Fruit fly (Drosophila melanogaster) Kc167 (cell line): ENCODE results near the gene Sfp24Bd.

Experiments
- Myc ChIP-seq: fragments of >200 bp; optimal IDR thresholded peaks from 2 replicates; lab custom pipeline; 2017; ENCODE audit warnings: missing external identifiers
- Sin3A ChIP-seq: fragments of >200 bp; optimal IDR thresholded peaks from 2 replicates; lab custom pipeline; 2018; ENCODE audit warnings: missing external identifiers
- h ChIP-seq: fragments of >200 bp; optimal IDR thresholded peaks from 3 replicates; lab custom pipeline; 2018; ENCODE audit warnings: missing external identifiers
- insv ChIP-seq: fragments of >200 bp; optimal IDR thresholded peaks from 3 replicates; lab custom pipeline; 2018; ENCODE audit warnings: missing external identifiers
- psq ChIP-seq: fragments of >200 bp; optimal IDR thresholded peaks from 2 replicates; lab custom pipeline; 2017; ENCODE audit warnings: missing external identifiers
- ttk ChIP-seq: sonication (Bioruptor generic); optimal IDR thresholded peaks from 2 replicates; lab custom pipeline; 2017; ENCODE audit warnings: missing external identifiers

Sfp24Bd gene

DNA sequence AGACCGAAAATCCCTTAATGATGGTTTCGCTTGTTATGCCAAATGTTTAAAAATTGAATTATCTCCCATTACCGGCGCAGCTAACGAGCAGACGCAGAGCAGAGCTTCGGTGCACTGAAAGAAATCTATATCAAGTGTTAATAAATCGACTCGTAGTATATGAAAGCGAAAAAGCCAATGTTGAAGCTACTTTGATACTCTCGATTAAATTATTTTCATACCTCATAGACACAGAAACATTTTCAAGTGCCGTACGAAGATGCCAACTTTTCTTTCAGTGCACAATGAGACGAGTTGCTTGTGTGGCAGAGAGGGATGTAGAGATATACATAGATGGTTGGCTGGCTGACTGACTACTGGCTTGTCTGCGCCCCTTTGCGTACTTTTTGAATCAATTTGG is 6.8 kb upstream of the Sfp24Bd start:
- TF ChIP-seq ttk (lab: Kevin White, UChicago) (no peak), h (lab: Kevin White, UChicago) (no peak), Myc (lab: Kevin White, UChicago) (no peak), insv (no peak), Sin3A (no peak), psq (lab: Kevin White, UChicago) (no peak)

DNA sequence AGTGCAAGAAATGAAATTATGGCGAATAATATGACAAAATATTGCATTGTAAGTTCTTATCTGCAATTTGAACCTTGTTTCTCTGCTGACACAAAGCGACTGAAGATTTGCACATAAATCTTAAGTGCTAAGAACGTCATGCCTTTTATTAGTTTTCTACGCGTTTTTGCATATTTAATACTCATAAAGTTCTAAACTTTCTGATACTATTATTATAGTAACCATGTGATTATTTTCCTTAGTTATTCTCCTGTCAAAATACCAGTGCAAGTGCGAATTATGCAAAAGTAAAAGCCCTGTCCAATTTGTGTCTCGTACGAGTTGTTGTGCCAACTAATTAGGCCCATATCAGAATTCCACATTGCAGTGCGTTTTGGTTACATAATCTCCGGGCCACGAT is 1.5 kb upstream of the Sfp24Bd start, which contains the start of gene Sfp24Bc:
TSS of gene Sfp24Bc (minus strand) at position 101 of the 400 bp plus-strand sequence.
- TF ChIP-seq Myc (lab: Kevin White, UChicago) (no peak), insv (no peak), h (lab: Kevin White, UChicago) (no peak), psq (lab: Kevin White, UChicago) (no peak), Sin3A (no peak)

DNA sequence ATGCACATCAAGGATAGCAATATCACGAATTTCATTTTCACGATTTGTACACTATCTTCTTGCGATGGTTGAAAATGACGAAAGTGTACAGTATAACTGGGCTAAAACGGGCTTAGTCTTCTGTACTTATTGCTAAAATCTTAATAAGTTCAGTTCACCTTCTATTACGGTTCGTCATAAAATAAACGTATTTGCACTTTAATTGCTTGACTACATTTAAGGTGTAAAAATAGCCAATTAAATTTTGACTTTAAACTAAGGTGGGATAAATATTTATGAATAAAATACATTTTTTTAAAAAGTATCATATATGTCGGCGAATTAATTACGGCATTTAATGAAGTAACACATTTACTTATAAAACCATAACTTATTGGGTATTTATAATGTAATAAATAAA is 741 bp upstream of the Sfp24Bd start, which contains the start of gene Sfp24Bb:
TSS of gene Sfp24Bb (minus strand) at position 101 of the 400 bp plus-strand sequence.
- TF ChIP-seq Sin3A: no peak
- no peak for TF ChIP-seq psq (lab: Kevin White, UChicago)
- TF ChIP-seq Myc (lab: Kevin White, UChicago): no peak
- TF ChIP-seq h (lab: Kevin White, UChicago): no peak
- TF ChIP-seq ttk (lab: Kevin White, UChicago): no peak

DNA sequence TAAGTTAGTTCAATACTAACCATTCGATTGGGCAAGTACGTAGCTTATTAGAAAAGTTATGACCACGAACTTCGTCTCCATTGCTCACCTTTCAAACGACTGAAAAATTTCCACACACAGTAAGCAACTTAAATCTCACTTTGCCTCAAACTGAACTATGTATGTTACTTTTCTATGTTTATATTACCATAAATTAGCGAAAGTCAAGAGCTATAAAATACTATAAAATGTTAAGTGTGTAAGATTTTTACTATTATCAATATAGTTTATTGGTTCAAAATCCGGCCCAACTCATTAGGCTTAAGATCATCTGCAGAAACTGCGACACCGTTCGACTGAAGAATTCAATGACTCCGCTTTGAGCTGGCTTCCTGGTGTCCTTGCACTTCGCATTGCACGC is 483 bp downstream of the Sfp24Bd start, which contains the start of gene Sfp24Ba:
TSS of gene Sfp24Ba (minus strand) at position 101 of the 400 bp plus-strand sequence.
- no peak for TF ChIP-seq Myc (lab: Kevin White, UChicago)
- TF ChIP-seq Sin3A: no peak
- no peak for TF ChIP-seq h (lab: Kevin White, UChicago)
- no peak for TF ChIP-seq ttk (lab: Kevin White, UChicago)
- no peak for TF ChIP-seq insv
- TF ChIP-seq psq (lab: Kevin White, UChicago): no peak

DNA sequence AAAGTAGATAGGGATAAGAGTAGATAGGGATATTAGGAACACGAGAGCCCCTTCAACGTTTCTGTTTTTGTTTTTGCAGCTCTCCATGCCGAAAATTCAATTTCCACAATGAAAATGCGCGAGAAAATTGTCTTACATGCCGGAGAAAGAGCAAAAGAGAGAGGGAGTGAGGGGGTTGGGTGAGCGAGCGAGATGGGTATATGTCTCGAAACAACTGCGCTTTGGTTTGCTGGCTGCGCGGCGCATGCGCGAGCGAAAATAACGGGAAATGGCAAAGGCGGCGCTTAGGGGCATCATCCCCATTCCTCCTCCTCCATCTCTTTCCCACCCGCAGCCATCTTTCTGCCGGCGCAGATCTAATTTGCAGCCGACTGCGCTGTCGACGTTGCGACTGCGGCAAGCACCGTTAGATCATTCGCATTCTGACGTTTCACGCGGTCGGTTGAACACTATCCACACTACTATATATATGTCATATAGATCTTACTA is 6.6 kb downstream of the Sfp24Bd start, which contains the start of gene Drgx:
TSS of gene Drgx (plus strand) at position 439 of the 489 bp plus-strand sequence.
- TF ChIP-seq ttk (lab: Kevin White, UChicago): no peak
- TF ChIP-seq h (lab: Kevin White, UChicago): no peak
- TF ChIP-seq insv: no peak
- TF ChIP-seq Sin3A: no peak
- TF ChIP-seq psq (lab: Kevin White, UChicago): no peak
- TF ChIP-seq Myc (lab: Kevin White, UChicago): no peak

DNA sequence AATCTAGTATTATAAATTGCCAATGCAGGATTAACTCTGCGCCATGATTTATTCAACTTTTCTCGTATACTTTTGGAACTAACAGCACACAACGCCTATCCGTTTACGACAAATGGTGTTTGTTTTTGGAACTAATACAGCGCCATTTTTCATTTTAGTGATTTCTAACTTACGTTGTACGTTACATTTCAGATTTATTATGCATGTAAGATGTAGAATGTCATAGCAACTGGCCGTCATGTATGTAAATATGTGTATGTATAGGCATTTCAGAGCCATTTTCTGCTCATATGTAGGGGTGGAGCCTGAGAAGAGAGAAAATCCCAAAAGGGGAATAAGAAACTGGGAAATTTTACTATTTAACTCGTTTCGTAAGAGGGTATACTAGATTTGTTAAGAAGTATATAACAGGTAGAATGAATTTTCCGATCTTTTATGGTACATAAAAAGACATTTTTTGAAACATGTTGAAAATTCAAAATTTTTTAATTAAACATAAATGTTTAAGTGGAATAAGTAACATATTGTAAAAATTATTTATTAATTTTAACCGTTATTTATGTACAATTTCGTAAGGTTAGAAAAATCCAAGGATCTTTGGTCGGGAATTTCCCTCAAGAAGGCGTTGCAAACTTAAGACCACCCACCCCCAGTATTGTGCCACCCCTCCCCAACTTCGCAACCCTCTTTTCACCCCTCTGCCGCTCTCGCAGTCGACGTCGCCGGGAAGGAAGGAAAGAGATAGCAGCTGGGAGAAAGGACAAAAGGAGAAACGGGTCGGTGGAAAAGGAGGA is 11.4 kb downstream of the Sfp24Bd start:
- TF ChIP-seq psq (lab: Kevin White, UChicago) (no peak), ttk (lab: Kevin White, UChicago) (no peak), Sin3A (no peak), h (lab: Kevin White, UChicago) (no peak), Myc (lab: Kevin White, UChicago) (no peak), insv (no peak)

DNA sequence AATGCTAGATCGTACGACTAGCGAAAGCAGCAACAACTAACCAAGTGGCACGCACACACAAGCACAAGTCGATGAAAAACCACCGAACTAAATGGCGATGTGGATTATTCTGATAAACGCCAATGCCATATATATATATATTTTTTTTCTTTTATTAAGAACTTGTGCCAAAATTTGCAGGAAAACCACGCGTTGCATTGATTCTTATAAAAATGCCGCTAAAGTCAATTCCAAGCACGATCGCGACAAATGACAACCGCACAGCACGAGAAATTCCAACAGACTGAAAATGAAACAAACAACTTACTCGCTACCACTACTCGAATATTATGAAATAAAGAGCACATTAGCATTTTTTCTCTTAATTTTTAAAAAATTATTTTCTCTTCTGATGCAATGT is 12.3 kb downstream of the Sfp24Bd start, which contains the start of gene for:
TSS of gene for (minus strand) at position 287 of the 400 bp plus-strand sequence.
- TF ChIP-seq psq (lab: Kevin White, UChicago) (no peak), h (lab: Kevin White, UChicago) (no peak), insv (no peak)

DNA sequence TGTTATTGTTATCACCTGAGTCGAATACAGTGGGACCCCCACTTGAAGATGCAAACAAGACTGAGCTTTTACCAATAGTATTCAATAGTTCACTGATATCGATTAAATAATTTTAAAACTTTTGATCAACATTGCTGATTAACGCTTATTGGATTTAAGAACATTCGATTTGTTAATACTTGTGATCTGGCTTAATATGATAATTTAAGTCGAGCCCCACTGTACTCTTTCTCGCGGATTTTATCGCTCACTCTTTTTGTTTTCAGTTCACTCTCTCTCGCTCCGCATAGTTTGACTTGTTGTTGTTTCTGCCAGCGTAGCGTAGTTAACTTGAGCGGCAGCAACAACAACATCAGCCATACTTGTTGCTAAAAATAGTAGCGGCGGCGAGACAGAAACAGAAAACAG is 13.2 kb downstream of the Sfp24Bd start:
- no peak for TF ChIP-seq insv
- TF ChIP-seq h (lab: Kevin White, UChicago): no peak
- TF ChIP-seq psq (lab: Kevin White, UChicago): no peak
- TF ChIP-seq Sin3A: no peak
- TF ChIP-seq ttk (lab: Kevin White, UChicago): no peak
- TF ChIP-seq Myc (lab: Kevin White, UChicago): no peak

DNA sequence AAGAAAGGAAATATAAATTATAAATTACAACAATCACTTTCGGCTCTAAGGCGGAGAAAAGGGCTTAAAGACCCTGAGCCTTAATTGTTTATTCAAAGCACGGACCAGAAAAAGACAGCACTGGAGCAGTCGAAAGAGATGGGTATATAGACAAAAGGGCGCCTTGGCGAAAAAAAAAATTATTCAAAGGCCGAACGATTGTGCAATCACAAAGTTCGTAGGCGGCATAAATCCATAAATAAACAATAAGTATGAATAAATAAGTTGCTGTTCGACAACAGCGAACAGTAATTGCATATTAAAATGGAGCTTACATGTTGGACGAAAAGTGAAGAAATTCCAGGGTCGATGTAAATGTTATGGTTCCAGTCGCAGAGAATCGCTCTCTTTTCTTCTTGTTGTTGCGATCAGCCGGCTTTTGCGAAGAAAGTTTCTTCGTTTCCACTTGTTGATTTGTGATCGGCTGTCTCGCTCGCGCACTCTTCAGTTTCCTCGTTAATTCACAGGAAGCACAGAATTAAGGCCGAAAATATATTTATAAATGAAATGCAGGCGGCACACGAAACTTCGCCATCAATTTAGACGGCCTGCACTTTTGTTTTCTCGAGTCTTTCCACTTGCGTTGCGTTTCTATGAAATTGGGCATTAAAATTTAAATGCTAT is 13.8 kb downstream of the Sfp24Bd start:
- TF ChIP-seq Myc (lab: Kevin White, UChicago) (no peak), insv (no peak), Sin3A (no peak), psq (lab: Kevin White, UChicago) (no peak), h (lab: Kevin White, UChicago) (no peak), ttk (lab: Kevin White, UChicago) (no peak)

DNA sequence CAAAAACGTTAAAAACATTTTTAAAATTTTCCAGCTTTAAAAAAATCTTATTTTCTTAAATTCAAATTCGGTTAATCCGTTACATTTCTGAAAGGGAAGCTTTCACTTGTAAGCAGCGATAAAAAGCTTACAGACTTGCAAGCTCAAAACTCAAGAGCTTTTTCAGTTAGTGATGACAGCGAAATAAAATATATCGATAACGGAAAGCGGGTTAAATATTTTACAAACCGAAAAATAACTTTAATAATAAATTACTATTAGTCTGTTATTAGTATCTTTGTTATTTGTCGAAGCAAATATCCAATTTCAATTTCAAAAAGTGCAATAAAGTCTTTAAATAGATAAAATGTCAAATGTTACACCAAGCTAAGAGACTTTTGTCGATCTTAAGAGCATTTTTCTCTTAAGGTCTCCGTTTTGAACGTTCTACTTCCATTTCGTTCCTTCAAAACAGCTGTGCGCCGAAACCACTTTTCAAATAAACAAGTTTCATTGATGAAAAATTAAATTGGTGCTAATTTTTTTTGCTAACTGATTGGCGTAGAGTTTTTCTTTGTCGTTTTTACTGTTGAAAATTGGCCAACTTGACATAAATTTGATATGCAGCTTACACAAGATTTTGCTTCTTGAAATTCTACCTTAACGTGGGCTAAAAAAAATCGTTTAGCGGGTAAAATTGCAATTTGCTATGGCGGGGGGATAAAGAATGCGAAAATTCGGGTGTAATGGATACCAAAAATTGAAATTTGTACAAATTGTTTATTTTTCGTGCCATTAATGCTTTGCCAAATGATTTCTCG is 20.6 kb downstream of the Sfp24Bd start:
- no peak for TF ChIP-seq Myc (lab: Kevin White, UChicago)
- TF ChIP-seq Sin3A: no peak
- no peak for TF ChIP-seq insv
- no peak for TF ChIP-seq h (lab: Kevin White, UChicago)
- TF ChIP-seq ttk (lab: Kevin White, UChicago): no peak
- no peak for TF ChIP-seq psq (lab: Kevin White, UChicago)

DNA sequence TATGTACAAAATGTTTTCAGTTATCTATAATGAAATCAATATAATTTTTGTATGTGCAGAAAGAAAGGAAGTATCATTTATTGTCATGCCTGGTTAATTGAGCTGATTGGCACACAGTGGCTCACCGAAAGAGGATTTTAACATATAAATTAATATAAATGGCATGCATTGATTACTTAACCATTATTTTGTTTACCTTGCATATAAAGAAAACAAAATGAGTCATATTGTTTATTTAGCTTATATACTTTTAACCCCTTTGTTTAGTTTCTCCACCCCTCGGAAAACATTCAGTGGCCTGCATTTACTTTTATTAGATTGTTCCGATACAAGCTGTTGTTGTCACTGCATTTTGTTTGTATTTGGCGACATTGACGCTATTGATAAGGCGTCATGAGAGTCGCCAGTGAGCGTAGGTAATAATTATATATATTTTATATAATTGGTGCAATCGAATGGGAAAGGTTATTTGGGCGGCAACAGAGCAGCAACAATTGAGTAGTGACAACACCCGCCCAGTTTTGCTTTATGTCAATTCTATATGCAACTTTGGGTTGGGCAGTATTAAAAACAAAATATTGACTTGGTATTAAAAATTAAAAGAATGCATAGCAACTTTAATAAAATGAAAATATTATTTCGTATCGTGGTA is 21.3 kb downstream of the Sfp24Bd start:
- no peak for TF ChIP-seq h (lab: Kevin White, UChicago)
- TF ChIP-seq ttk (lab: Kevin White, UChicago): no peak
- TF ChIP-seq Sin3A: no peak
- TF ChIP-seq Myc (lab: Kevin White, UChicago): no peak
- TF ChIP-seq insv: no peak
- no peak for TF ChIP-seq psq (lab: Kevin White, UChicago)
